Worm (Caenorhabditis elegans) whole organism, late embryonic: ENCODE data around the gene Y23B4A.1.

ENCODE experiments used
- C38D4.7 ChIP-seq: fragments of 200-800 bp; sonication (Bioruptor generic); optimal IDR thresholded peaks from 2 replicates; lab custom pipeline; 2018; ENCODE audit warnings: mild to moderate bottlenecking, missing genetic modification characterization, moderate library complexity, missing compliant biosample characterization
- F13H6.1 ChIP-seq: sonication (generic microtip); optimal IDR thresholded peaks from 2 replicates; lab custom pipeline; 2016; ENCODE audit warnings: missing genetic modification characterization, missing compliant biosample characterization
- K09A11.1 ChIP-seq: sonication (generic microtip); optimal IDR thresholded peaks from 2 replicates; lab custom pipeline; 2017; ENCODE audit warnings: antibody characterized with exemption, mild to moderate bottlenecking, missing genetic modification characterization, missing compliant biosample characterization; ENCODE audit not compliant: insufficient read depth
- ama-1 ChIP-seq: fragments of 150-350 bp; optimal IDR thresholded peaks from 2 replicates; lab custom pipeline; 2014
- ceh-2 ChIP-seq: sonication (generic microtip); optimal IDR thresholded peaks from 2 replicates; lab custom pipeline; 2016; ENCODE audit warnings: missing genotype, missing genetic modification characterization, missing compliant biosample characterization
- dmd-4 ChIP-seq: sonication (generic microtip); optimal IDR thresholded peaks from 2 replicates; lab custom pipeline; 2016; ENCODE audit warnings: borderline replicate concordance, missing genetic modification characterization, missing compliant biosample characterization
- elt-2 ChIP-seq: sonication (generic microtip); optimal IDR thresholded peaks from 2 replicates; lab custom pipeline; 2016; ENCODE audit warnings: missing genetic modification reagents, missing genetic modification characterization, missing compliant biosample characterization
- nfya-1 ChIP-seq: sonication (generic microtip); optimal IDR thresholded peaks from 2 replicates; lab custom pipeline; 2017; ENCODE audit warnings: missing genetic modification characterization, mild to moderate bottlenecking, missing compliant biosample characterization, antibody characterized with exemption, moderate library complexity
- nhr-11 ChIP-seq: fragments of 150-350 bp; optimal IDR thresholded peaks from 2 replicates; lab custom pipeline; 2014; ENCODE audit warnings: missing biosample characterization, missing genetic modification characterization
- npax-4 ChIP-seq: sonication (generic microtip); optimal IDR thresholded peaks from 2 replicates; lab custom pipeline; 2016; ENCODE audit warnings: missing genetic modification characterization, missing compliant biosample characterization
- pha-4 ChIP-seq: fragments of 150-350 bp; optimal IDR thresholded peaks from 2 replicates; lab custom pipeline; 2018; ENCODE audit warnings: missing biosample characterization, missing genetic modification reagents, missing genetic modification characterization
- pqm-1 ChIP-seq: sonication (generic microtip); optimal IDR thresholded peaks from 2 replicates; lab custom pipeline; 2016; ENCODE audit warnings: missing genetic modification characterization, missing compliant biosample characterization
- sox-4 ChIP-seq: sonication (generic microtip); optimal IDR thresholded peaks from 2 replicates; lab custom pipeline; 2017; ENCODE audit warnings: mild to moderate bottlenecking, missing genetic modification characterization, inconsistent platforms, missing compliant biosample characterization
- ztf-16 ChIP-seq: sonication (generic microtip); optimal IDR thresholded peaks from 2 replicates; lab custom pipeline; 2017; ENCODE audit warnings: missing genetic modification characterization, missing compliant biosample characterization

DNA sequence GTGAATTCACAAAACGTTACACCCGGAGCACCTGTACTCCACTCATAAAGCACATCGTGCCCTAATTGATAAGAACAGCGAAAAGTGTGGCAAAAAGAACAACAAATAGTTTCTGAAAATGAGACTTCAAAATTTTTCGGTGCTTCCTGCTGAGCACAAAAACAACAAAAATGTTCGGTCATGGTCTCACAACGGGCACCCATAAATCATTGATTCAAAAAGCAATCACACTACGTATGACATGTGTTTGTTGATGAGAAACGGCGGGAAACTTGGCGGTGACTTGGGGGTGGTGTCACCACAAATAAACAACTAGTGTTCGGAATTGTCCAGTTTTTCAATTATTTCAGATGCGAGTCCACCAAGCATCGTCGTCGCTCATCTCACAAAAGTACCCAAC, 43.7 kb upstream of the Y23B4A.1 start:
- no peak for TF ChIP-seq npax-4 (tag; lab: Kevin White, UChicago)
- no peak for TF ChIP-seq nhr-11 (tag; lab: Kevin White, UChicago)
- TF ChIP-seq ama-1 (lab: Kevin White, UChicago): no peak
- no peak for TF ChIP-seq ceh-2 (tag; lab: Kevin White, UChicago)
- TF ChIP-seq F13H6.1: no peak
- TF ChIP-seq K09A11.1 (tag; lab: Kevin White, UChicago): no peak
- no peak for TF ChIP-seq pqm-1
- TF ChIP-seq ztf-16 (tag; lab: Kevin White, UChicago): no peak
- no peak for TF ChIP-seq sox-4 (tag; lab: Kevin White, UChicago)
- TF ChIP-seq dmd-4 (tag; lab: Kevin White, UChicago): no peak
- TF ChIP-seq pha-4 (tag; lab: Kevin White, UChicago): no peak
- no peak for TF ChIP-seq C38D4.7 (GFP tag; lab: Kevin White, UChicago)
- TF ChIP-seq elt-2: no peak
- no peak for TF ChIP-seq nfya-1 (tag; lab: Kevin White, UChicago)
